Fruit fly (Drosophila melanogaster): ENCODE data around the gene Zip89B.

The Zip89B gene

dm6 chr3R:16305185-16305989 lies at the start of gene Zip89B:
TSS of gene Zip89B (plus strand) at chr3R:16305758.
- TF ChIP-seq CG17801 (GFP tag; optimal IDR thresholded peaks at IDR 0.05; ENCODE audit: partially characterized antibody), result peak; percentile 36

- no peak for TF ChIP-seq CG17801 (GFP tag; optimal IDR thresholded peaks at IDR 0.05; ENCODE audit: partially characterized antibody)
These were observed 49.4 kb upstream of the Zip89B start for dm6 chr3R:16256135-16256534.

dm6 chr3R:16257346-16257745 lies 48.2 kb upstream of the Zip89B start:
- TF ChIP-seq CG17801 (GFP tag; optimal IDR thresholded peaks at IDR 0.05; ENCODE audit: partially characterized antibody), result no peak

- peak; percentile 37 for TF ChIP-seq CG17801 (GFP tag; optimal IDR thresholded peaks at IDR 0.05; ENCODE audit: partially characterized antibody)
These were observed 45.0 kb upstream of the Zip89B start for dm6 chr3R:16260385-16261169.

dm6 chr3R:16263522-16264305 lies 41.8 kb upstream of the Zip89B start, which contains the start of the genes bor and asun:
TSS of gene bor (minus strand) at chr3R:16264115.
TSS of gene asun (plus strand) at chr3R:16264271.
- TF ChIP-seq CG17801 (GFP tag; optimal IDR thresholded peaks at IDR 0.05; ENCODE audit: partially characterized antibody), result peak; percentile 67

dm6 chr3R:16266712-16267111 lies 38.8 kb upstream of the Zip89B start, which contains the start of gene Mst89B:
TSS of gene Mst89B (plus strand) at chr3R:16267012.
- TF ChIP-seq CG17801 (GFP tag; optimal IDR thresholded peaks at IDR 0.05; ENCODE audit: partially characterized antibody), result no peak

dm6 chr3R:16272185-16272584 lies 33.4 kb upstream of the Zip89B start, which contains the start of the genes Mat89Ba and gish:
TSS of gene Mat89Ba (minus strand) at chr3R:16272415.
TSS of gene gish (plus strand) at chr3R:16272452.
- TF ChIP-seq CG17801 (GFP tag; optimal IDR thresholded peaks at IDR 0.05; ENCODE audit: partially characterized antibody), result no peak

- TF ChIP-seq CG17801 (GFP tag; optimal IDR thresholded peaks at IDR 0.05; ENCODE audit: partially characterized antibody), result no peak
These were observed 32.6 kb upstream of the Zip89B start for dm6 chr3R:16272754-16273502.

- no peak for TF ChIP-seq CG17801 (GFP tag; optimal IDR thresholded peaks at IDR 0.05; ENCODE audit: partially characterized antibody)
These were observed 31.9 kb upstream of the Zip89B start for dm6 chr3R:16273503-16274131.

dm6 chr3R:16274534-16274933 lies 31.0 kb upstream of the Zip89B start:
- TF ChIP-seq CG17801 (GFP tag; optimal IDR thresholded peaks at IDR 0.05; ENCODE audit: partially characterized antibody), result no peak

- TF ChIP-seq CG17801 (GFP tag; optimal IDR thresholded peaks at IDR 0.05; ENCODE audit: partially characterized antibody), result no peak
These were observed 30.2 kb upstream of the Zip89B start for dm6 chr3R:16275329-16275728.

- no peak for TF ChIP-seq CG17801 (GFP tag; optimal IDR thresholded peaks at IDR 0.05; ENCODE audit: partially characterized antibody)
These were observed 29.5 kb upstream of the Zip89B start for dm6 chr3R:16275890-16276619.

- peak; percentile 64 for TF ChIP-seq CG17801 (GFP tag; optimal IDR thresholded peaks at IDR 0.05; ENCODE audit: partially characterized antibody)
These were observed 28.6 kb upstream of the Zip89B start for dm6 chr3R:16276992-16277391.

All from ovary, adult (tissue).